Worm (Caenorhabditis elegans) whole organism, early embryonic: ENCODE data around the gene znf-593.

ENCODE experiments used
- aly-1 ChIP-seq: sonication (generic microtip); optimal IDR thresholded peaks from 2 replicates; lab custom pipeline; 2016; ENCODE audit warnings: missing genetic modification characterization, missing compliant biosample characterization
- ama-1 ChIP-seq: fragments of 150-350 bp; optimal IDR thresholded peaks from 2 replicates; lab custom pipeline; 2014
- ceh-36 ChIP-seq: sonication (generic microtip); optimal IDR thresholded peaks from 2 replicates; lab custom pipeline; 2016; ENCODE audit warnings: missing genetic modification characterization, inconsistent platforms, missing compliant biosample characterization
- flt-1 ChIP-seq: fragments of 200-800 bp; sonication (Bioruptor generic); IDR thresholded peaks from 2 replicates; pipeline ENCODE4 v1.3.6; 2022; ENCODE audit warnings: missing genetic modification characterization, missing compliant biosample characterization
- hmg-4 ChIP-seq: fragments of 200-800 bp; sonication (Bioruptor generic); optimal IDR thresholded peaks from 2 replicates; lab custom pipeline; 2018; ENCODE audit warnings: mild to moderate bottlenecking, missing genetic modification characterization, missing compliant biosample characterization
- tbx-37 ChIP-seq: fragments of 200-800 bp; sonication (Bioruptor generic); conservative IDR thresholded peaks from 2 replicates; pipeline ENCODE4 v1.3.6; 2022; ENCODE audit warnings: missing genetic modification reagents, missing genetic modification characterization, missing compliant biosample characterization

ce11 chrIII:11891335-11891734 is 27.2 kb downstream of the znf-593 start, which contains the start of gene faah-5:
- TF ChIP-seq tbx-37 (GFP tag; lab: Robert Waterston, UW) (no peak), hmg-4 (GFP tag; lab: Kevin White, UChicago) (no peak), aly-1 (tag; lab: Kevin White, UChicago) (no peak), ama-1 (lab: Kevin White, UChicago) (no peak), ceh-36 (tag; lab: Kevin White, UChicago) (no peak), flt-1 (GFP tag; lab: Robert Waterston, UW) (no peak)
